Worm (Caenorhabditis elegans) whole organism, L4 larva: ENCODE results near the gene fem-3.

ENCODE experiments used
- D1046.2 ChIP-seq: fragments of 200-800 bp; sonication (Bioruptor generic); IDR thresholded peaks from 2 replicates; pipeline ENCODE4 v1.3.6; 2022; ENCODE audit warnings: missing genetic modification characterization, missing compliant biosample characterization
- F26F4.8 ChIP-seq: fragments of 200-800 bp; sonication (Bioruptor generic); conservative IDR thresholded peaks from 2 replicates; pipeline ENCODE4 v1.3.6; 2022; ENCODE audit warnings: missing genetic modification characterization, missing compliant biosample characterization
- T20F7.1 ChIP-seq: fragments of 200-800 bp; sonication (Bioruptor generic); optimal IDR thresholded peaks from 2 replicates; lab custom pipeline; 2018; ENCODE audit warnings: mild to moderate bottlenecking, missing genetic modification characterization, missing compliant biosample characterization
- T26A8.4 ChIP-seq: fragments of 200-800 bp; sonication (Bioruptor generic); IDR thresholded peaks from 2 replicates; pipeline ENCODE4 v1.3.6; 2022; ENCODE audit warnings: missing genetic modification characterization, missing compliant biosample characterization
- Y48G9A.11 ChIP-seq: fragments of 200-800 bp; sonication (Bioruptor generic); IDR thresholded peaks from 2 replicates; pipeline ENCODE4 v1.3.6; 2022; ENCODE audit warnings: missing genetic modification reagents, missing genetic modification characterization, missing compliant biosample characterization
- Y5F2A.4 ChIP-seq: fragments of 200-800 bp; sonication (Bioruptor generic); optimal IDR thresholded peaks from 2 replicates; lab custom pipeline; 2018; ENCODE audit warnings: mild to moderate bottlenecking, missing genetic modification characterization, missing compliant biosample characterization
- aha-1 ChIP-seq: fragments of 150-350 bp; peaks from one replicate; lab custom pipeline; 2014; ENCODE audit warnings: missing biosample characterization, missing genetic modification characterization
- aly-2 ChIP-seq: sonication (generic microtip); optimal IDR thresholded peaks from 2 replicates; lab custom pipeline; 2018; ENCODE audit warnings: missing biosample characterization, missing genetic modification characterization
- ama-1 ChIP-seq: fragments of 150-350 bp; optimal IDR thresholded peaks from 2 replicates; lab custom pipeline; 2014; ENCODE audit warnings: inconsistent platforms, mixed read lengths
- arid-1 ChIP-seq: fragments of 200-800 bp; sonication (Bioruptor generic); conservative IDR thresholded peaks from 2 replicates; pipeline ENCODE4 v1.3.6; 2022; ENCODE audit warnings: missing genetic modification reagents, missing genetic modification characterization, missing compliant biosample characterization
- ceh-32 ChIP-seq: sonication (generic microtip); optimal IDR thresholded peaks from 2 replicates; lab custom pipeline; 2016; ENCODE audit warnings: mild to moderate bottlenecking, missing genetic modification characterization, missing compliant biosample characterization; ENCODE audit not compliant: poor library complexity
- ceh-44 ChIP-seq: fragments of 200-800 bp; sonication (Bioruptor generic); IDR thresholded peaks from 2 replicates; pipeline ENCODE4 v1.3.6; 2022; ENCODE audit warnings: missing genetic modification reagents, missing genetic modification characterization, missing compliant biosample characterization
- ces-1 ChIP-seq: fragments of 150-350 bp; sonication (generic microtip); optimal IDR thresholded peaks from 4 replicates; lab custom pipeline; 2014; ENCODE audit warnings: missing biosample characterization, missing genetic modification reagents, missing genetic modification characterization
- cey-2 ChIP-seq: sonication (generic microtip); optimal IDR thresholded peaks from 3 replicates; lab custom pipeline; 2017; ENCODE audit warnings: missing genetic modification characterization, mild to moderate bottlenecking, missing compliant biosample characterization, antibody characterized with exemption, borderline replicate concordance; ENCODE audit not compliant: insufficient read depth
- daf-16 ChIP-seq, 3 experiments: sonication (generic microtip); optimal IDR thresholded peaks; 2 replicates each; lab custom pipeline; 2016 to 2017; ENCODE audit warnings: missing genetic modification characterization in 3 of 3, missing genetic modification reagents in 3 of 3, mild to moderate bottlenecking in 2 of 3, missing compliant biosample characterization in 2 of 3, missing biosample characterization in 1 of 3, moderate library complexity in 1 of 3
- daf-19 ChIP-seq: fragments of 200-800 bp; sonication (Bioruptor generic); conservative IDR thresholded peaks from 2 replicates; pipeline ENCODE4 v1.3.6; 2022; ENCODE audit warnings: missing genetic modification characterization, missing compliant biosample characterization
- dpl-1 ChIP-seq: fragments of 150-350 bp; optimal IDR thresholded peaks from 2 replicates; lab custom pipeline; 2014; ENCODE audit warnings: missing biosample characterization, missing genetic modification reagents, missing genetic modification characterization
- duxl-1 ChIP-seq: sonication (generic microtip); optimal IDR thresholded peaks from 2 replicates; lab custom pipeline; 2016; ENCODE audit warnings: mild to moderate bottlenecking, missing genetic modification characterization, moderate library complexity, missing compliant biosample characterization; ENCODE audit not compliant: poor library complexity
- egl-43 ChIP-seq: fragments of 200-800 bp; sonication (Bioruptor generic); IDR thresholded peaks from 2 replicates; pipeline ENCODE4 v1.3.6; 2022; ENCODE audit warnings: missing genetic modification reagents, missing genetic modification characterization, missing compliant biosample characterization
- fkh-10 ChIP-seq: fragments of 150-350 bp; optimal IDR thresholded peaks from 2 replicates; lab custom pipeline; 2014; ENCODE audit warnings: missing biosample characterization, missing genetic modification reagents, missing genetic modification characterization
- fos-1 ChIP-seq: fragments of 150-350 bp; optimal IDR thresholded peaks from 2 replicates; lab custom pipeline; 2014; ENCODE audit warnings: missing biosample characterization, missing genetic modification characterization
- hif-1 ChIP-seq, 2 experiments: sonication (generic microtip); optimal IDR thresholded peaks; 2 replicates each; lab custom pipeline; 2016 to 2017; ENCODE audit warnings: missing compliant biosample characterization in 2 of 2, missing genetic modification characterization in 2 of 2, missing genetic modification reagents in 2 of 2, missing genotype in 2 of 2, mild to moderate bottlenecking in 1 of 2
- hlh-11 ChIP-seq: fragments of 200-800 bp; sonication (Bioruptor generic); optimal IDR thresholded peaks from 2 replicates; lab custom pipeline; 2018; ENCODE audit warnings: mild to moderate bottlenecking, missing genetic modification characterization, missing compliant biosample characterization
- hlh-30 ChIP-seq: sonication (generic microtip); optimal IDR thresholded peaks from 2 replicates; lab custom pipeline; 2017; ENCODE audit warnings: antibody characterized with exemption, mild to moderate bottlenecking, missing genetic modification characterization, missing compliant biosample characterization; ENCODE audit not compliant: insufficient read depth
- hmg-1.1 ChIP-seq: fragments of 200-800 bp; sonication (Bioruptor generic); IDR thresholded peaks from 2 replicates; pipeline ENCODE4 v1.3.6; 2022; ENCODE audit warnings: missing genetic modification reagents, missing genetic modification characterization, missing compliant biosample characterization
- lim-7 ChIP-seq: fragments of 200-800 bp; sonication (Bioruptor generic); IDR thresholded peaks from 2 replicates; pipeline ENCODE4 v1.3.6; 2022; ENCODE audit warnings: missing genetic modification characterization, missing compliant biosample characterization
- lin-13 ChIP-seq: fragments of 150-350 bp; optimal IDR thresholded peaks from 2 replicates; lab custom pipeline; 2014; ENCODE audit warnings: missing biosample characterization, missing genetic modification reagents, missing genetic modification characterization
- lin-15B ChIP-seq: fragments of 150-350 bp; sonication (generic microtip); optimal IDR thresholded peaks from 3 replicates; lab custom pipeline; 2014; ENCODE audit warnings: missing biosample characterization, missing genetic modification characterization
- lin-29 ChIP-seq: fragments of 200-800 bp; sonication (Bioruptor generic); IDR thresholded peaks from 2 replicates; pipeline ENCODE4 v1.3.6; 2022; ENCODE audit warnings: missing genetic modification reagents, missing genetic modification characterization, missing compliant biosample characterization
- lir-3 ChIP-seq: sonication (generic microtip); optimal IDR thresholded peaks from 2 replicates; lab custom pipeline; 2016; ENCODE audit warnings: mild to moderate bottlenecking, missing genetic modification characterization, missing compliant biosample characterization
- mxl-2 ChIP-seq: fragments of 200-800 bp; sonication (Bioruptor generic); conservative IDR thresholded peaks from 2 replicates; pipeline ENCODE4 v1.3.6; 2022; ENCODE audit warnings: missing genetic modification reagents, missing genetic modification characterization, missing compliant biosample characterization
- nhr-10 ChIP-seq: fragments of 150-350 bp; optimal IDR thresholded peaks from 2 replicates; lab custom pipeline; 2014; ENCODE audit warnings: missing biosample characterization, missing genetic modification characterization
- nhr-102 ChIP-seq: sonication (generic microtip); optimal IDR thresholded peaks from 2 replicates; lab custom pipeline; 2016; ENCODE audit warnings: mild to moderate bottlenecking, missing genetic modification characterization, moderate library complexity, missing compliant biosample characterization
- nhr-11 ChIP-seq: fragments of 150-350 bp; optimal IDR thresholded peaks from 2 replicates; lab custom pipeline; 2014; ENCODE audit warnings: missing biosample characterization, missing genetic modification characterization
- nhr-111 ChIP-seq: fragments of 200-800 bp; sonication (Bioruptor generic); optimal IDR thresholded peaks from 2 replicates; lab custom pipeline; 2018; ENCODE audit warnings: mild to moderate bottlenecking, missing genetic modification characterization, missing compliant biosample characterization
- nhr-41 ChIP-seq: fragments of 200-800 bp; sonication (Bioruptor generic); IDR thresholded peaks from 2 replicates; pipeline ENCODE4 v1.3.6; 2022; ENCODE audit warnings: missing genetic modification reagents, missing genetic modification characterization, missing compliant biosample characterization
- nhr-6 ChIP-seq: fragments of 150-350 bp; optimal IDR thresholded peaks from 2 replicates; lab custom pipeline; 2014; ENCODE audit warnings: missing biosample characterization, missing genetic modification characterization
- pha-4 ChIP-seq, 2 experiments: fragments of 150-350 bp in 1 of 2; fragments of 200-800 bp in 1 of 2; sonication (Bioruptor generic) in 1 of 2; IDR thresholded peaks in 1 of 2; optimal IDR thresholded peaks in 1 of 2; 2 replicates each; pipeline versions ENCODE4 v1.3.6 to Lab custom; 2014 to 2022; ENCODE audit warnings: missing genetic modification characterization in 2 of 2, missing genetic modification reagents in 2 of 2, missing biosample characterization in 1 of 2, missing compliant biosample characterization in 1 of 2
- php-3 ChIP-seq: fragments of 200-800 bp; sonication (Bioruptor generic); IDR thresholded peaks from 2 replicates; pipeline ENCODE4 v1.3.6; 2022; ENCODE audit warnings: missing genetic modification reagents, missing genetic modification characterization, missing compliant biosample characterization
- rbr-2 ChIP-seq: sonication (generic microtip); optimal IDR thresholded peaks from 2 replicates; lab custom pipeline; 2016; ENCODE audit warnings: missing genotype, missing genetic modification characterization, missing compliant biosample characterization
- saeg-2 ChIP-seq: fragments of 200-800 bp; sonication (Bioruptor generic); IDR thresholded peaks from 2 replicates; pipeline ENCODE4 v1.3.6; 2022; ENCODE audit warnings: missing genetic modification reagents, missing genetic modification characterization, missing compliant biosample characterization
- sdz-12 ChIP-seq: fragments of 200-800 bp; sonication (Bioruptor generic); optimal IDR thresholded peaks from 2 replicates; lab custom pipeline; 2018; ENCODE audit warnings: mild to moderate bottlenecking, missing genetic modification characterization, missing compliant biosample characterization
- set-16 ChIP-seq: fragments of 200-800 bp; sonication (Bioruptor generic); IDR thresholded peaks from 2 replicates; pipeline ENCODE4 v1.3.6; 2022; ENCODE audit warnings: missing genetic modification reagents, missing genetic modification characterization, missing compliant biosample characterization
- spr-3 ChIP-seq: fragments of 200-800 bp; sonication (Bioruptor generic); optimal IDR thresholded peaks from 2 replicates; lab custom pipeline; 2018; ENCODE audit warnings: mild to moderate bottlenecking, missing genetic modification characterization, missing compliant biosample characterization
- tag-97 ChIP-seq: fragments of 200-800 bp; sonication (Bioruptor generic); IDR thresholded peaks from 2 replicates; pipeline ENCODE4 v1.3.6; 2022; ENCODE audit warnings: missing genetic modification characterization, missing compliant biosample characterization
- vab-7 ChIP-seq: fragments of 200-800 bp; sonication (Bioruptor generic); IDR thresholded peaks from 2 replicates; pipeline ENCODE4 v1.3.6; 2022; ENCODE audit warnings: missing genetic modification reagents, missing genetic modification characterization, missing compliant biosample characterization
- zag-1 ChIP-seq: fragments of 150-350 bp; optimal IDR thresholded peaks from 2 replicates; lab custom pipeline; 2014; ENCODE audit warnings: missing biosample characterization, missing genetic modification characterization
- zfp-2 ChIP-seq: sonication (generic microtip); optimal IDR thresholded peaks from 2 replicates; lab custom pipeline; 2016; ENCODE audit warnings: mild to moderate bottlenecking, missing genetic modification characterization, missing compliant biosample characterization
- zfp-3 ChIP-seq: fragments of 200-800 bp; sonication (Bioruptor generic); conservative IDR thresholded peaks from 2 replicates; pipeline ENCODE4 v1.3.6; 2022; ENCODE audit warnings: missing genetic modification reagents, missing genetic modification characterization, missing compliant biosample characterization
- zip-11 ChIP-seq: fragments of 200-800 bp; sonication (Bioruptor generic); IDR thresholded peaks from 2 replicates; pipeline ENCODE4 v1.3.6; 2022; ENCODE audit warnings: missing genetic modification characterization, missing compliant biosample characterization
- ztf-11 ChIP-seq: fragments of 150-350 bp; optimal IDR thresholded peaks from 2 replicates; lab custom pipeline; 2014; ENCODE audit warnings: missing biosample characterization, missing genetic modification characterization

The fem-3 gene

ce11 chrIV:9121545-9121944 lies 16.8 kb downstream of the fem-3 start (continued):
- TF ChIP-seq zfp-2 (no peak), nhr-6 (tag; lab: Kevin White, UChicago) (no peak), Y48G9A.11 (GFP tag; lab: Robert Waterston, UW) (no peak), egl-43 (GFP tag; lab: Robert Waterston, UW) (no peak), tag-97 (GFP tag; lab: Robert Waterston, UW) (no peak), sdz-12 (GFP tag; lab: Kevin White, UChicago) (no peak), nhr-11 (tag; lab: Kevin White, UChicago) (no peak), spr-3 (GFP tag; lab: Kevin White, UChicago) (no peak), lin-29 (GFP tag; lab: Robert Waterston, UW) (no peak), T26A8.4 (GFP tag; lab: Robert Waterston, UW) (no peak), aly-2 (tag; lab: Kevin White, UChicago) (no peak), zfp-3 (GFP tag; lab: Robert Waterston, UW) (no peak), pha-4 (GFP tag; IDR thresholded peaks at IDR 0.05; lab: Robert Waterston, UW) (no peak), pha-4 (tag; optimal IDR thresholded peaks at IDR 0.05; lab: Kevin White, UChicago) (no peak), vab-7 (GFP tag; lab: Robert Waterston, UW) (no peak), nhr-111 (GFP tag; lab: Kevin White, UChicago) (no peak), D1046.2 (GFP tag; lab: Robert Waterston, UW) (no peak), nhr-10 (tag; lab: Kevin White, UChicago) (no peak), nhr-102 (no peak), hlh-11 (tag; lab: Kevin White, UChicago) (peak; percentile 56), arid-1 (no peak), Y5F2A.4 (GFP tag; lab: Kevin White, UChicago) (no peak), lin-15B (no peak), zip-11 (no peak), rbr-2 (tag; lab: Kevin White, UChicago) (no peak), fkh-10 (GFP tag; lab: Kevin White, UChicago) (no peak), mxl-2 (GFP tag; lab: Robert Waterston, UW) (no peak), set-16 (GFP tag; lab: Robert Waterston, UW) (no peak), ama-1 (lab: Kevin White, UChicago) (no peak), fos-1 (tag; lab: Kevin White, UChicago) (no peak), hlh-30 (tag; lab: Kevin White, UChicago) (peak; percentile 72), saeg-2 (GFP tag; lab: Robert Waterston, UW) (no peak), daf-16 (GFP tag; optimal IDR thresholded peaks at IDR 0.05; lab: Kevin White, UChicago) (no peak), daf-16 (tag; optimal IDR thresholded peaks at IDR 0.05; lab: Kevin White, UChicago) (no peak), lim-7 (GFP tag; lab: Robert Waterston, UW) (no peak), F26F4.8 (GFP tag; lab: Robert Waterston, UW) (no peak), ceh-32 (tag; lab: Kevin White, UChicago) (no peak), ceh-44 (no peak), ztf-11 (tag; lab: Kevin White, UChicago) (no peak), zag-1 (tag; lab: Kevin White, UChicago) (no peak), nhr-41 (GFP tag; lab: Robert Waterston, UW) (no peak), cey-2 (tag; lab: Kevin White, UChicago) (no peak), T20F7.1 (no peak), ces-1 (GFP tag; lab: Kevin White, UChicago) (no peak), lin-13 (GFP tag; lab: Kevin White, UChicago) (no peak), duxl-1 (tag; lab: Kevin White, UChicago) (no peak), lir-3 (no peak), hmg-1.1 (GFP tag; lab: Robert Waterston, UW) (0 out of 2 replicates have a peak, but pooled peaks have one; percentile 41), aha-1 (tag; lab: Kevin White, UChicago) (peak; percentile 81), hif-1 (tag; optimal IDR thresholded peaks at IDR 0.05; lab: Kevin White, UChicago) (peak in 1 of 2 experiments; percentile 23), daf-19 (GFP tag; lab: Robert Waterston, UW) (no peak), dpl-1 (no peak), php-3 (GFP tag; lab: Robert Waterston, UW) (no peak)
